Worm (Caenorhabditis elegans) whole organism, late embryonic: Measurements from ENCODE around the gene M03E7.3.

Experiments
- F13H6.1 ChIP-seq: sonication (generic microtip); optimal IDR thresholded peaks from 2 replicates; lab custom pipeline; 2016; ENCODE audit warnings: missing genetic modification characterization, missing compliant biosample characterization
- K02D7.2 ChIP-seq: sonication (generic microtip); optimal IDR thresholded peaks from 2 replicates; lab custom pipeline; 2017; ENCODE audit warnings: mild to moderate bottlenecking, missing genetic modification characterization, missing compliant biosample characterization
- T23F11.4 ChIP-seq: fragments of 200-800 bp; sonication (Bioruptor generic); optimal IDR thresholded peaks from 2 replicates; lab custom pipeline; 2018; ENCODE audit warnings: mild to moderate bottlenecking, missing genetic modification characterization, missing compliant biosample characterization
- Y22D7AL.16 ChIP-seq: sonication (generic microtip); optimal IDR thresholded peaks from 2 replicates; lab custom pipeline; 2016; ENCODE audit warnings: missing genetic modification characterization, missing compliant biosample characterization
- ahr-1 ChIP-seq: sonication (generic microtip); optimal IDR thresholded peaks from 2 replicates; lab custom pipeline; 2016; ENCODE audit warnings: missing genetic modification characterization, missing compliant biosample characterization
- ama-1 ChIP-seq: fragments of 150-350 bp; optimal IDR thresholded peaks from 2 replicates; lab custom pipeline; 2014
- ceh-2 ChIP-seq: sonication (generic microtip); optimal IDR thresholded peaks from 2 replicates; lab custom pipeline; 2016; ENCODE audit warnings: missing genotype, missing genetic modification characterization, missing compliant biosample characterization
- ceh-24 ChIP-seq: sonication (generic microtip); optimal IDR thresholded peaks from 2 replicates; lab custom pipeline; 2016; ENCODE audit warnings: mild to moderate bottlenecking, missing genetic modification characterization, missing compliant biosample characterization
- ceh-31 ChIP-seq: sonication (generic microtip); optimal IDR thresholded peaks from 2 replicates; lab custom pipeline; 2016; ENCODE audit warnings: missing genetic modification characterization, missing compliant biosample characterization
- ceh-45 ChIP-seq: fragments of 200-800 bp; sonication (Bioruptor generic); IDR thresholded peaks from 2 replicates; pipeline ENCODE4 v1.3.6; 2022; ENCODE audit warnings: missing genetic modification reagents, missing genetic modification characterization, missing compliant biosample characterization
- che-1 ChIP-seq: sonication (generic microtip); optimal IDR thresholded peaks from 2 replicates; lab custom pipeline; 2016; ENCODE audit warnings: mild to moderate bottlenecking, missing genetic modification characterization, missing compliant biosample characterization
- dmd-4 ChIP-seq: sonication (generic microtip); optimal IDR thresholded peaks from 2 replicates; lab custom pipeline; 2016; ENCODE audit warnings: borderline replicate concordance, missing genetic modification characterization, missing compliant biosample characterization
- dve-1 ChIP-seq: sonication (generic microtip); optimal IDR thresholded peaks from 2 replicates; lab custom pipeline; 2017; ENCODE audit warnings: antibody characterized with exemption, mild to moderate bottlenecking, missing genetic modification characterization, missing compliant biosample characterization
- elt-4 ChIP-seq: sonication (generic microtip); optimal IDR thresholded peaks from 2 replicates; lab custom pipeline; 2016; ENCODE audit warnings: missing genetic modification characterization, missing compliant biosample characterization
- ets-4 ChIP-seq: sonication (generic microtip); optimal IDR thresholded peaks from 2 replicates; lab custom pipeline; 2016; ENCODE audit warnings: missing genetic modification characterization, missing compliant biosample characterization
- fkh-10 ChIP-seq: fragments of 150-350 bp; optimal IDR thresholded peaks from 2 replicates; lab custom pipeline; 2014; ENCODE audit warnings: missing biosample characterization, missing genetic modification reagents, missing genetic modification characterization
- gmeb-2 ChIP-seq: sonication (generic microtip); optimal IDR thresholded peaks from 2 replicates; lab custom pipeline; 2016; ENCODE audit warnings: missing genetic modification characterization, inconsistent platforms, missing compliant biosample characterization
- hlh-15 ChIP-seq: sonication (generic microtip); optimal IDR thresholded peaks from 2 replicates; lab custom pipeline; 2016; ENCODE audit warnings: missing genetic modification characterization, missing compliant biosample characterization
- hlh-8 ChIP-seq: sonication (generic microtip); optimal IDR thresholded peaks from 2 replicates; lab custom pipeline; 2016; ENCODE audit warnings: missing genotype, missing genetic modification characterization, missing compliant biosample characterization
- lin-11 ChIP-seq: fragments of 200-800 bp; sonication (Bioruptor generic); optimal IDR thresholded peaks from 2 replicates; lab custom pipeline; 2018; ENCODE audit warnings: mild to moderate bottlenecking, missing genetic modification characterization, missing compliant biosample characterization
- madf-2 ChIP-seq: sonication (generic microtip); optimal IDR thresholded peaks from 2 replicates; lab custom pipeline; 2017; ENCODE audit warnings: missing genetic modification characterization, missing compliant biosample characterization
- mec-3 ChIP-seq: sonication (generic microtip); optimal IDR thresholded peaks from 2 replicates; lab custom pipeline; 2016; ENCODE audit warnings: borderline replicate concordance, missing genetic modification characterization, missing compliant biosample characterization
- nfya-1 ChIP-seq: sonication (generic microtip); optimal IDR thresholded peaks from 2 replicates; lab custom pipeline; 2017; ENCODE audit warnings: missing genetic modification characterization, mild to moderate bottlenecking, missing compliant biosample characterization, antibody characterized with exemption, moderate library complexity
- nhr-11 ChIP-seq: fragments of 150-350 bp; optimal IDR thresholded peaks from 2 replicates; lab custom pipeline; 2014; ENCODE audit warnings: missing biosample characterization, missing genetic modification characterization
- nhr-232 ChIP-seq: sonication (generic microtip); optimal IDR thresholded peaks from 2 replicates; lab custom pipeline; 2016; ENCODE audit warnings: missing genetic modification characterization, missing compliant biosample characterization
- pag-3 ChIP-seq: sonication (generic microtip); optimal IDR thresholded peaks from 2 replicates; lab custom pipeline; 2016; ENCODE audit warnings: missing compliant biosample characterization, missing genetic modification characterization, borderline replicate concordance
- pat-9 ChIP-seq: fragments of 200-800 bp; sonication (Bioruptor generic); optimal IDR thresholded peaks from 2 replicates; lab custom pipeline; 2018; ENCODE audit warnings: mild to moderate bottlenecking, missing genetic modification characterization, moderate library complexity, missing compliant biosample characterization
- ref-2 ChIP-seq: sonication (generic microtip); optimal IDR thresholded peaks from 2 replicates; lab custom pipeline; 2016; ENCODE audit warnings: missing genetic modification characterization, missing compliant biosample characterization
- rnt-1 ChIP-seq: sonication (generic microtip); optimal IDR thresholded peaks from 2 replicates; lab custom pipeline; 2016; ENCODE audit warnings: missing genetic modification characterization, missing compliant biosample characterization
- sox-2 ChIP-seq: fragments of 200-800 bp; sonication (Bioruptor generic); IDR thresholded peaks from 2 replicates; pipeline ENCODE4 v1.3.6; 2022; ENCODE audit warnings: missing genetic modification reagents, missing genetic modification characterization, missing compliant biosample characterization
- sox-4 ChIP-seq: sonication (generic microtip); optimal IDR thresholded peaks from 2 replicates; lab custom pipeline; 2017; ENCODE audit warnings: mild to moderate bottlenecking, missing genetic modification characterization, inconsistent platforms, missing compliant biosample characterization
- syd-9 ChIP-seq: sonication (generic microtip); optimal IDR thresholded peaks from 2 replicates; lab custom pipeline; 2016; ENCODE audit warnings: mild to moderate bottlenecking, missing genetic modification characterization, moderate library complexity, missing compliant biosample characterization
- tbx-7 ChIP-seq: sonication (generic microtip); optimal IDR thresholded peaks from 2 replicates; lab custom pipeline; 2016; ENCODE audit warnings: missing genotype, missing genetic modification characterization, missing compliant biosample characterization
- ttx-3 ChIP-seq: sonication (generic microtip); optimal IDR thresholded peaks from 2 replicates; lab custom pipeline; 2016; ENCODE audit warnings: missing genetic modification reagents, missing genetic modification characterization, missing compliant biosample characterization
- unc-42 ChIP-seq: sonication (generic microtip); optimal IDR thresholded peaks from 2 replicates; lab custom pipeline; 2016; ENCODE audit warnings: missing genotype, missing genetic modification characterization, missing compliant biosample characterization
- unc-55 ChIP-seq: sonication (generic microtip); optimal IDR thresholded peaks from 2 replicates; lab custom pipeline; 2017; ENCODE audit warnings: missing biosample characterization, missing genetic modification reagents, missing genetic modification characterization

The M03E7.3 gene

ce11 chrV:5581312-5581711 lies 33.5 kb upstream of the M03E7.3 start, which contains the start of gene klc-2:
Gene klc-2 (minus strand): TSS chrV:5581412.
- no peak for TF ChIP-seq T23F11.4 (GFP tag; lab: Kevin White, UChicago)
- no peak for TF ChIP-seq rnt-1 (tag; lab: Kevin White, UChicago)
- TF ChIP-seq ceh-24 (tag; lab: Kevin White, UChicago) = no peak
- no peak for TF ChIP-seq che-1 (tag; lab: Kevin White, UChicago)
- TF ChIP-seq Y22D7AL.16 (tag; lab: Kevin White, UChicago) = no peak
- TF ChIP-seq ceh-31 (tag; lab: Kevin White, UChicago) = no peak
- no peak for TF ChIP-seq pat-9 (tag; lab: Kevin White, UChicago)
- no peak for TF ChIP-seq nhr-11 (tag; lab: Kevin White, UChicago)
- TF ChIP-seq dmd-4 (tag; lab: Kevin White, UChicago) = no peak
- no peak for TF ChIP-seq ref-2 (tag; lab: Kevin White, UChicago)
- TF ChIP-seq syd-9 (tag; lab: Kevin White, UChicago) = no peak
- no peak for TF ChIP-seq ttx-3 (tag; lab: Kevin White, UChicago)
- TF ChIP-seq sox-2 = no peak
- TF ChIP-seq ceh-45 = no peak
- TF ChIP-seq elt-4 (tag; lab: Kevin White, UChicago) = no peak
- no peak for TF ChIP-seq fkh-10 (GFP tag; lab: Kevin White, UChicago)
- TF ChIP-seq ama-1 = no peak

- TF ChIP-seq unc-42 (peak; percentile 82), ahr-1 (tag; lab: Kevin White, UChicago) (no peak), nhr-232 (tag; lab: Kevin White, UChicago) (no peak), hlh-15 (tag; lab: Kevin White, UChicago) (no peak), dve-1 (tag; lab: Kevin White, UChicago) (no peak), gmeb-2 (no peak), ets-4 (tag; lab: Kevin White, UChicago) (no peak), nfya-1 (peak; percentile 35), unc-55 (no peak), K02D7.2 (tag; lab: Kevin White, UChicago) (no peak)
Measured at ce11 chrV:5582308-5582707, 32.5 kb upstream of the M03E7.3 start.

- TF ChIP-seq lin-11 (tag; lab: Kevin White, UChicago) (no peak), unc-55 (peak; percentile 46)
Measured at ce11 chrV:5582860-5583259, 32.0 kb upstream of the M03E7.3 start.

ce11 chrV:5584293-5584776 lies 30.5 kb upstream of the M03E7.3 start, which contains the start of gene pas-6:
Gene pas-6 (minus strand): TSS chrV:5584343.
- peak; percentile 13 for TF ChIP-seq nfya-1
- TF ChIP-seq F13H6.1 (tag; lab: Kevin White, UChicago) = no peak

- TF ChIP-seq unc-55 (no peak), sox-4 (tag; lab: Kevin White, UChicago) (no peak), nhr-232 (tag; lab: Kevin White, UChicago) (no peak), madf-2 (tag; lab: Kevin White, UChicago) (no peak), ets-4 (tag; lab: Kevin White, UChicago) (no peak), tbx-7 (tag; lab: Kevin White, UChicago) (no peak), gmeb-2 (no peak), hlh-8 (no peak), dve-1 (tag; lab: Kevin White, UChicago) (no peak), nfya-1 (no peak), lin-11 (tag; lab: Kevin White, UChicago) (no peak), pag-3 (no peak), mec-3 (no peak), ceh-2 (tag; lab: Kevin White, UChicago) (no peak), dmd-4 (tag; lab: Kevin White, UChicago) (no peak)
Measured at ce11 chrV:5584833-5585232, 30.0 kb upstream of the M03E7.3 start, which contains the start of gene CD4.11. Gene CD4.11 (plus strand): TSS chrV:5585133.
